Worm (Caenorhabditis elegans): ENCODE results near the gene dylt-3.

Gene dylt-3

ce11 chrII:8220267-8220666 is 38.7 kb downstream of the dylt-3 start:
- TF ChIP-seq attf-3 (GFP tag; conservative IDR thresholded peaks at IDR 0.05) (no peak), K11D2.4 (GFP tag; IDR thresholded peaks at IDR 0.05) (no peak), somi-1 (GFP tag; optimal IDR thresholded peaks at IDR 0.05) (no peak), attf-6 (GFP tag; IDR thresholded peaks at IDR 0.05) (no peak), Y56A3A.18 (GFP tag; IDR thresholded peaks at IDR 0.05) (no peak), ztf-18 (tag; optimal IDR thresholded peaks at IDR 0.05) (no peak), F57A8.1 (GFP tag; optimal IDR thresholded peaks at IDR 0.05) (no peak)

- peak; percentile 43 for TF ChIP-seq lin-54 (GFP tag; optimal IDR thresholded peaks at IDR 0.05)
- no peak for TF ChIP-seq D2030.7 (GFP tag; IDR thresholded peaks at IDR 0.05)
- peak; percentile 72 for TF ChIP-seq lsl-1 (GFP tag; optimal IDR thresholded peaks at IDR 0.05)
- TF ChIP-seq sptf-2 (GFP tag; optimal IDR thresholded peaks at IDR 0.05) = no peak
- TF ChIP-seq ceh-40 (GFP tag; IDR thresholded peaks at IDR 0.05) = no peak
- no peak for TF ChIP-seq attf-3 (GFP tag; conservative IDR thresholded peaks at IDR 0.05)
- TF ChIP-seq ceh-27 (GFP tag; optimal IDR thresholded peaks at IDR 0.05) = peak; percentile 2
- no peak for TF ChIP-seq ceh-79 (tag; optimal IDR thresholded peaks at IDR 0.05)
- peak; percentile 94 for TF ChIP-seq madf-6 (GFP tag; IDR thresholded peaks at IDR 0.05)
- TF ChIP-seq madf-10 (tag; optimal IDR thresholded peaks at IDR 0.05) = no peak
- no peak for TF ChIP-seq egl-44 (GFP tag; IDR thresholded peaks at IDR 0.05)
- TF ChIP-seq gei-17 (GFP tag; optimal IDR thresholded peaks at IDR 0.05) = no peak
- TF ChIP-seq efl-1 (GFP tag; optimal IDR thresholded peaks at IDR 0.05) = peak; percentile 88
- no peak for TF ChIP-seq akir-1 (GFP tag; optimal IDR thresholded peaks at IDR 0.05)
- no peak for TF ChIP-seq snpc-1.1 (tag; optimal IDR thresholded peaks at IDR 0.05; ENCODE audit: insufficient read depth)
- TF ChIP-seq bed-1 (GFP tag; IDR thresholded peaks at IDR 0.05) = no peak
- no peak for TF ChIP-seq C17E4.6 (GFP tag; IDR thresholded peaks at IDR 0.05)
- peak; percentile 55 for TF ChIP-seq F33H1.4 (GFP tag; IDR thresholded peaks at IDR 0.05)
- TF ChIP-seq xnd-1 (tag; optimal IDR thresholded peaks at IDR 0.05) = peak; percentile 79
- peak; percentile 5 for TF ChIP-seq F23B12.7 (tag; optimal IDR thresholded peaks at IDR 0.05; ENCODE audit: insufficient read depth)
- no peak for TF ChIP-seq pbrm-1 (GFP tag; IDR thresholded peaks at IDR 0.05)
- TF ChIP-seq cebp-1 (GFP tag; IDR thresholded peaks at IDR 0.05) = no peak
- TF ChIP-seq cebp-1 (tag; optimal IDR thresholded peaks at IDR 0.05) = peak; percentile 4
- no peak for TF ChIP-seq attf-5 (GFP tag; optimal IDR thresholded peaks at IDR 0.05)
- no peak for TF ChIP-seq ztf-6 (GFP tag; IDR thresholded peaks at IDR 0.05)
- TF ChIP-seq hrde-1 (tag; optimal IDR thresholded peaks at IDR 0.05; ENCODE audit: borderline replicate concordance) = peak; percentile 42
- TF ChIP-seq mxl-1 (tag; optimal IDR thresholded peaks at IDR 0.05) = no peak
- peak; percentile 83 for TF ChIP-seq madf-8 (GFP tag; conservative IDR thresholded peaks at IDR 0.05)
- peak; percentile 54 for TF ChIP-seq dpl-1 (GFP tag; optimal IDR thresholded peaks at IDR 0.05)
- peak; percentile 7; the same call in 1 of the 2 replicates for TF ChIP-seq hmg-1.2 (GFP tag; IDR thresholded peaks at IDR 0.05)
- 0 out of 2 replicates have a peak, but pooled peaks have one; percentile 14 for TF ChIP-seq ceh-91 (GFP tag; IDR thresholded peaks at IDR 0.05)
- TF ChIP-seq Y95B8A.8 (GFP tag; IDR thresholded peaks at IDR 0.05) = 0 out of 2 replicates have a peak, but pooled peaks have one; percentile 4
- TF ChIP-seq F22D6.2 (tag; optimal IDR thresholded peaks at IDR 0.05) = no peak
- TF ChIP-seq ekl-4 (GFP tag; IDR thresholded peaks at IDR 0.05) = no peak
These were observed 41.0 kb downstream of the dylt-3 start, which contains the start of gene dab-1 for ce11 chrII:8222309-8223065. Gene dab-1 (plus strand): TSS chrII:8222386.

Measured in whole organism, young adult.